Fruit fly (Drosophila melanogaster) whole organism, embryonic: ENCODE measurements around the gene Cdk5alpha.
A peak's percentile ranks its signal among the peaks of the same experiment; 100 is the strongest.

Source experiments
- Atf6 ChIP-seq: fragments of 200-800 bp; sonication (Bioruptor generic); IDR thresholded peaks from 2 replicates; pipeline ENCODE4 v1.3.6; 2022; ENCODE audit warnings: missing biosample characterization, missing genetic modification characterization
- Awh ChIP-seq: fragments of 200-800 bp; sonication (Bioruptor generic); IDR thresholded peaks from 2 replicates; pipeline ENCODE4, ENCODE4 v1.3.6; 2022; ENCODE audit warnings: missing biosample characterization, missing genetic modification characterization
- CG10431 ChIP-seq: fragments of 200-800 bp; sonication (Bioruptor generic); optimal IDR thresholded peaks from 3 replicates; lab custom pipeline; 2018; ENCODE audit warnings: missing biosample characterization, mild to moderate bottlenecking, missing genetic modification characterization
- CG10462 ChIP-seq: fragments of 200-800 bp; sonication (Bioruptor generic); optimal IDR thresholded peaks from 2 replicates; lab custom pipeline; 2016; ENCODE audit warnings: missing biosample characterization, missing genetic modification characterization
- CG10654 ChIP-seq: fragments of 200-800 bp; sonication (Bioruptor generic); optimal IDR thresholded peaks from 2 replicates; lab custom pipeline; 2016; ENCODE audit warnings: missing biosample characterization, missing genetic modification characterization
- CG12659 ChIP-seq: fragments of 200-800 bp; sonication (Bioruptor generic); optimal IDR thresholded peaks from 3 replicates; lab custom pipeline; 2017; ENCODE audit warnings: mild to moderate bottlenecking, missing biosample characterization, missing genetic modification reagents, missing genetic modification characterization
- CG13287 ChIP-seq: fragments of 200-800 bp; sonication (Bioruptor generic); IDR thresholded peaks from 2 replicates; pipeline ENCODE4 v1.3.6; 2022; ENCODE audit warnings: missing biosample characterization, missing genetic modification characterization; ENCODE audit not compliant: partially characterized antibody
- CG13624 ChIP-seq: fragments of 200-800 bp; sonication (Bioruptor generic); optimal IDR thresholded peaks from 2 replicates; lab custom pipeline; 2016; ENCODE audit warnings: missing biosample characterization, missing genetic modification characterization
- CG14050 ChIP-seq: fragments of 200-800 bp; sonication (Bioruptor generic); IDR thresholded peaks from 3 replicates; pipeline ENCODE4 v1.3.6; 2022; ENCODE audit warnings: missing biosample characterization, missing genetic modification characterization
- CG14860 ChIP-seq: fragments of 200-800 bp; sonication (Bioruptor generic); IDR thresholded peaks from 3 replicates; pipeline ENCODE4 v1.3.6; 2022; ENCODE audit warnings: missing biosample characterization, missing genetic modification characterization; ENCODE audit not compliant: partially characterized antibody
- CG15514 ChIP-seq: fragments of 200-800 bp; sonication (Bioruptor generic); optimal IDR thresholded peaks from 3 replicates; lab custom pipeline; 2017; ENCODE audit warnings: missing biosample characterization, missing genetic modification characterization, mild to moderate bottlenecking, moderate library complexity, missing genetic modification reagents
- CG16813 ChIP-seq: fragments of 200-800 bp; sonication (Bioruptor generic); IDR thresholded peaks from 3 replicates; pipeline ENCODE4 v1.3.6; 2022; ENCODE audit warnings: missing biosample characterization, missing genetic modification characterization; ENCODE audit not compliant: partially characterized antibody
- CG18476 ChIP-seq: fragments of 200-800 bp; sonication (Bioruptor generic); optimal IDR thresholded peaks from 2 replicates; lab custom pipeline; 2016; ENCODE audit warnings: missing biosample characterization, mild to moderate bottlenecking, missing genetic modification characterization
- CG2116 ChIP-seq: fragments of 200-800 bp; sonication (Bioruptor generic); optimal IDR thresholded peaks from 3 replicates; lab custom pipeline; 2018; ENCODE audit warnings: missing biosample characterization, mild to moderate bottlenecking, missing genetic modification characterization
- CG33213 ChIP-seq: fragments of 200-800 bp; sonication (Bioruptor generic); optimal IDR thresholded peaks from 3 replicates; lab custom pipeline; 2016; ENCODE audit warnings: missing biosample characterization, missing genetic modification characterization
- CG6272 ChIP-seq: fragments of 200-800 bp; sonication (Bioruptor generic); IDR thresholded peaks from 2 replicates; pipeline ENCODE4 v1.3.6; 2022; ENCODE audit warnings: missing biosample characterization, missing genetic modification characterization
- CG7839 ChIP-seq: fragments of 200-800 bp; sonication (Bioruptor generic); optimal IDR thresholded peaks from 3 replicates; lab custom pipeline; 2018; ENCODE audit warnings: missing biosample characterization, mild to moderate bottlenecking, missing genetic modification characterization, moderate library complexity
- CG7963 ChIP-seq: fragments of 200-800 bp; sonication (Bioruptor generic); IDR thresholded peaks from 3 replicates; pipeline ENCODE4 v1.3.6; 2022; ENCODE audit warnings: missing biosample characterization, missing genetic modification characterization; ENCODE audit not compliant: partially characterized antibody
- CG8478 ChIP-seq: fragments of >200 bp; optimal IDR thresholded peaks from 2 replicates; lab custom pipeline; 2018
- CG8924 ChIP-seq: fragments of 200-800 bp; optimal IDR thresholded peaks from 3 replicates; lab custom pipeline; 2019; ENCODE audit warnings: missing biosample characterization, mild to moderate bottlenecking, missing genetic modification characterization, moderate library complexity
- CG9817 ChIP-seq: fragments of 200-800 bp; sonication (Bioruptor generic); optimal IDR thresholded peaks from 2 replicates; lab custom pipeline; 2018; ENCODE audit warnings: missing biosample characterization, mild to moderate bottlenecking, missing genetic modification characterization, moderate library complexity
- CG9876 ChIP-seq: fragments of 200-800 bp; sonication (Bioruptor generic); optimal IDR thresholded peaks from 2 replicates; lab custom pipeline; 2016; ENCODE audit warnings: missing biosample characterization, missing genetic modification characterization
- Chrac-16 ChIP-seq: fragments of 200-800 bp; sonication (Bioruptor generic); optimal IDR thresholded peaks from 3 replicates; lab custom pipeline; 2016; ENCODE audit warnings: missing biosample characterization, missing genetic modification characterization
- Dll ChIP-seq: fragments of 200-800 bp; sonication (Bioruptor generic); IDR thresholded peaks from 4 replicates; pipeline ENCODE4 v1.3.6; 2022; ENCODE audit warnings: missing biosample characterization, missing genetic modification characterization; ENCODE audit not compliant: partially characterized antibody
- Dp ChIP-seq: fragments of 200-800 bp; sonication (Bioruptor generic); optimal IDR thresholded peaks from 2 replicates; lab custom pipeline; 2018; ENCODE audit warnings: missing biosample characterization, mild to moderate bottlenecking, missing genetic modification characterization, moderate library complexity
- Dref ChIP-seq: fragments of 200-800 bp; sonication (Bioruptor generic); IDR thresholded peaks from 2 replicates; pipeline ENCODE4 v1.3.6; 2022; ENCODE audit warnings: missing biosample characterization, missing genetic modification characterization
- E2f2 ChIP-seq: fragments of 200-800 bp; sonication (Bioruptor generic); IDR thresholded peaks from 2 replicates; pipeline ENCODE4 v1.3.6; 2022; ENCODE audit warnings: missing biosample characterization, missing genetic modification characterization
- Hmr ChIP-seq: fragments of 200-800 bp; sonication (Bioruptor generic); optimal IDR thresholded peaks from 3 replicates; lab custom pipeline; 2017; ENCODE audit warnings: mild to moderate bottlenecking, missing biosample characterization, missing genetic modification reagents, missing genetic modification characterization
- Hr3 ChIP-seq: fragments of 200-800 bp; sonication (Bioruptor generic); optimal IDR thresholded peaks from 3 replicates; lab custom pipeline; 2016; ENCODE audit warnings: missing biosample characterization, missing genetic modification characterization
- Jarid2 ChIP-seq: fragments of 200-800 bp; sonication (Bioruptor generic); optimal IDR thresholded peaks from 3 replicates; lab custom pipeline; 2017; ENCODE audit warnings: mild to moderate bottlenecking, missing biosample characterization, missing genetic modification reagents, missing genetic modification characterization
- NC2β ChIP-seq: fragments of 200-800 bp; sonication (Bioruptor generic); optimal IDR thresholded peaks from 2 replicates; lab custom pipeline; 2016; ENCODE audit warnings: missing biosample characterization, missing genetic modification characterization
- Oli ChIP-seq: fragments of 200-800 bp; sonication (Bioruptor generic); optimal IDR thresholded peaks from 2 replicates; lab custom pipeline; 2018; ENCODE audit warnings: missing biosample characterization, mild to moderate bottlenecking, missing genetic modification characterization, moderate library complexity
- Rfx ChIP-seq: fragments of 200-800 bp; sonication (Bioruptor generic); IDR thresholded peaks from 2 replicates; pipeline ENCODE4 v1.3.6; 2022; ENCODE audit warnings: missing biosample characterization, missing genetic modification characterization
- Sin3A ChIP-seq: fragments of >200 bp; optimal IDR thresholded peaks from 2 replicates; lab custom pipeline; 2018
- YL-1 ChIP-seq: fragments of 200-800 bp; sonication (Bioruptor generic); optimal IDR thresholded peaks from 3 replicates; lab custom pipeline; 2017; ENCODE audit warnings: missing biosample characterization, mild to moderate bottlenecking, missing genetic modification characterization
- abd-A ChIP-seq: fragments of 200-800 bp; sonication (Bioruptor generic); optimal IDR thresholded peaks from 3 replicates; lab custom pipeline; 2019; ENCODE audit warnings: missing biosample characterization, mild to moderate bottlenecking, missing genetic modification characterization, moderate library complexity
- bbx ChIP-seq: fragments of 200-800 bp; sonication (Bioruptor generic); IDR thresholded peaks from 2 replicates; pipeline ENCODE4 v1.3.6; 2022; ENCODE audit warnings: missing biosample characterization, missing genetic modification characterization; ENCODE audit not compliant: partially characterized antibody
- croc ChIP-seq: fragments of 200-800 bp; sonication (Bioruptor generic); conservative IDR thresholded peaks from 3 replicates; pipeline ENCODE4 v1.3.6; 2022; ENCODE audit warnings: missing biosample characterization, missing genetic modification characterization
- dpn ChIP-seq, 2 experiments: fragments of 200-800 bp; sonication (Bioruptor generic); optimal IDR thresholded peaks; 3 replicates each; lab custom pipeline; 2016; ENCODE audit warnings: missing biosample characterization in 2 of 2, missing genetic modification characterization in 2 of 2
- gfzf ChIP-seq: fragments of 200-800 bp; sonication (Bioruptor generic); optimal IDR thresholded peaks from 2 replicates; lab custom pipeline; 2016; ENCODE audit warnings: missing biosample characterization, mild to moderate bottlenecking, missing genetic modification characterization, moderate library complexity
- maf-S ChIP-seq: fragments of 200-800 bp; sonication (Bioruptor generic); optimal IDR thresholded peaks from 2 replicates; lab custom pipeline; 2016; ENCODE audit warnings: missing biosample characterization, missing genetic modification characterization
- nau ChIP-seq: fragments of 200-800 bp; sonication (Bioruptor generic); optimal IDR thresholded peaks from 3 replicates; lab custom pipeline; 2017; ENCODE audit warnings: missing biosample characterization, mild to moderate bottlenecking, missing genetic modification characterization, missing genetic modification reagents
- nom ChIP-seq: fragments of 200-800 bp; sonication (Bioruptor generic); optimal IDR thresholded peaks from 2 replicates; lab custom pipeline; 2017; ENCODE audit warnings: missing biosample characterization, missing genetic modification characterization, mild to moderate bottlenecking, moderate library complexity, missing genetic modification reagents
- pnt ChIP-seq: fragments of 200-800 bp; sonication (Bioruptor generic); optimal IDR thresholded peaks from 3 replicates; lab custom pipeline; 2016; ENCODE audit warnings: missing biosample characterization, missing genetic modification characterization
- prd ChIP-seq, 3 experiments: fragments of >200 bp in 2 of 3; fragments of 200-800 bp in 1 of 3; sonication (Bioruptor generic) in 1 of 3; optimal IDR thresholded peaks in 2 of 3; IDR thresholded peaks in 1 of 3; 2 replicates in 2 of 3; 3 replicates in 1 of 3; pipeline versions ENCODE4 v1.3.6 to Lab custom; 2017 to 2022; ENCODE audit warnings: missing biosample characterization in 1 of 3, missing genetic modification characterization in 1 of 3
- slbo ChIP-seq: fragments of 200-800 bp; sonication (Bioruptor generic); IDR thresholded peaks from 2 replicates; pipeline ENCODE4 v1.3.6; 2022; ENCODE audit warnings: missing biosample characterization, missing genetic modification characterization
- tll ChIP-seq, 2 experiments: fragments of 200-800 bp in 1 of 2; fragments of >200 bp in 1 of 2; sonication (Bioruptor generic) in 1 of 2; optimal IDR thresholded peaks; 2 replicates each; lab custom pipeline; 2017 to 2019; ENCODE audit warnings: missing biosample characterization in 2 of 2, missing genetic modification characterization in 2 of 2, mild to moderate bottlenecking in 1 of 2, moderate library complexity in 1 of 2
- tna ChIP-seq: fragments of 200-800 bp; sonication (Bioruptor generic); IDR thresholded peaks from 2 replicates; pipeline ENCODE4 v1.3.6; 2022; ENCODE audit warnings: missing biosample characterization, missing genetic modification characterization; ENCODE audit not compliant: partially characterized antibody
- twi ChIP-seq: fragments of 200-800 bp; optimal IDR thresholded peaks from 2 replicates; lab custom pipeline; 2019; ENCODE audit warnings: missing biosample characterization, mild to moderate bottlenecking, missing genetic modification characterization, moderate library complexity

Cdk5alpha gene

dm6 chr2L:10303786-10304185 lies 7.0 kb downstream of the Cdk5alpha start, which contains the start of gene nmd (continued):
- 0 out of 2 replicates have a peak, but pooled peaks have one; percentile 28 for TF ChIP-seq Awh (GFP tag; lab: Robert Waterston, UW)
- peak; percentile 91 for TF ChIP-seq CG10431
- peak; percentile 24 for TF ChIP-seq nom (GFP tag; lab: Kevin White, UChicago)
- peak; percentile 9 for TF ChIP-seq maf-S
- TF ChIP-seq Jarid2 (GFP tag; lab: Kevin White, UChicago), result no peak
- no peak for TF ChIP-seq CG14860 (GFP tag; lab: Robert Waterston, UW)
- TF ChIP-seq bbx (GFP tag; lab: Robert Waterston, UW), result peak; percentile 38; the same call in 1 of the 2 replicates
- TF ChIP-seq Hmr (GFP tag; lab: Kevin White, UChicago), result peak; percentile 32
- peak; percentile 57 for TF ChIP-seq Rfx (GFP tag; lab: Robert Waterston, UW)
- no peak for TF ChIP-seq CG6272 (GFP tag; lab: Robert Waterston, UW)
- no peak for TF ChIP-seq nau (GFP tag; lab: Kevin White, UChicago)
- no peak for TF ChIP-seq abd-A (tag; lab: Kevin White, UChicago)
- peak; percentile 82 for TF ChIP-seq CG15514 (GFP tag; lab: Kevin White, UChicago)
- peak; percentile 49 for TF ChIP-seq CG33213 (GFP tag; lab: Kevin White, UChicago)
- TF ChIP-seq CG12659 (GFP tag; lab: Kevin White, UChicago), result peak; percentile 55
- no peak for TF ChIP-seq Atf6 (GFP tag; lab: Robert Waterston, UW)
- TF ChIP-seq Dp, result peak; percentile 29
- TF ChIP-seq Chrac-16, result peak; percentile 12
- TF ChIP-seq Sin3A (lab: Kevin White, UChicago), result peak; percentile 35
- TF ChIP-seq YL-1 (GFP tag; lab: Kevin White, UChicago), result peak; percentile 64
- peak; percentile 86 for TF ChIP-seq gfzf
- TF ChIP-seq Hr3 (GFP tag; lab: Kevin White, UChicago), result no peak
- TF ChIP-seq slbo (GFP tag; lab: Robert Waterston, UW), result peak; percentile 35; the same call in 1 of the 2 replicates
- no peak for TF ChIP-seq CG18476
- no peak for TF ChIP-seq prd (optimal IDR thresholded peaks at IDR 0.05; lab: Kevin White, UChicago)
- peak; percentile 4; the same call in 1 of the 3 replicates for TF ChIP-seq prd (GFP tag; IDR thresholded peaks at IDR 0.05; lab: Robert Waterston, UW)
- TF ChIP-seq CG13624 (GFP tag; lab: Kevin White, UChicago), result no peak
- TF ChIP-seq CG2116 (GFP tag; lab: Kevin White, UChicago), result peak; percentile 92
- TF ChIP-seq CG10654 (GFP tag; lab: Kevin White, UChicago), result peak; percentile 3
- peak; percentile 59 for TF ChIP-seq Dref (GFP tag; lab: Robert Waterston, UW)
- peak; percentile 16 for TF ChIP-seq NC2β (GFP tag; lab: Kevin White, UChicago)
- TF ChIP-seq dpn (GFP tag; optimal IDR thresholded peaks at IDR 0.05; lab: Kevin White, UChicago), result peak in 1 of 2 experiments; percentile 12
- no peak for TF ChIP-seq CG7963
- peak; percentile 35; the same call in 1 of the 2 replicates for TF ChIP-seq E2f2
- TF ChIP-seq CG8478 (lab: Kevin White, UChicago), result no peak
- TF ChIP-seq CG9817 (tag; lab: Kevin White, UChicago), result peak; percentile 16
- TF ChIP-seq CG9876 (GFP tag; lab: Kevin White, UChicago), result no peak
- no peak for TF ChIP-seq croc
- peak; percentile 12; the same call in 1 of the 2 replicates for TF ChIP-seq tna (GFP tag; lab: Robert Waterston, UW)
- no peak for TF ChIP-seq twi
- no peak for TF ChIP-seq CG10462 (GFP tag; lab: Kevin White, UChicago)
- TF ChIP-seq CG7839 (tag; lab: Kevin White, UChicago), result peak; percentile 2
- peak; percentile 50; the same call in 1 of the 3 replicates for TF ChIP-seq CG16813
- no peak for TF ChIP-seq CG8924 (tag; lab: Kevin White, UChicago)
- no peak for TF ChIP-seq tll (GFP tag; optimal IDR thresholded peaks at IDR 0.05; lab: Kevin White, UChicago)
- peak; percentile 53 for TF ChIP-seq CG13287 (GFP tag; lab: Robert Waterston, UW)
- no peak for TF ChIP-seq CG14050
- no peak for TF ChIP-seq pnt
- TF ChIP-seq Dll, result no peak
- no peak for TF ChIP-seq Oli (tag; lab: Kevin White, UChicago)
